Fruit fly (Drosophila melanogaster): Measurements from ENCODE around the gene Etfb.

Gene Etfb

DNA sequence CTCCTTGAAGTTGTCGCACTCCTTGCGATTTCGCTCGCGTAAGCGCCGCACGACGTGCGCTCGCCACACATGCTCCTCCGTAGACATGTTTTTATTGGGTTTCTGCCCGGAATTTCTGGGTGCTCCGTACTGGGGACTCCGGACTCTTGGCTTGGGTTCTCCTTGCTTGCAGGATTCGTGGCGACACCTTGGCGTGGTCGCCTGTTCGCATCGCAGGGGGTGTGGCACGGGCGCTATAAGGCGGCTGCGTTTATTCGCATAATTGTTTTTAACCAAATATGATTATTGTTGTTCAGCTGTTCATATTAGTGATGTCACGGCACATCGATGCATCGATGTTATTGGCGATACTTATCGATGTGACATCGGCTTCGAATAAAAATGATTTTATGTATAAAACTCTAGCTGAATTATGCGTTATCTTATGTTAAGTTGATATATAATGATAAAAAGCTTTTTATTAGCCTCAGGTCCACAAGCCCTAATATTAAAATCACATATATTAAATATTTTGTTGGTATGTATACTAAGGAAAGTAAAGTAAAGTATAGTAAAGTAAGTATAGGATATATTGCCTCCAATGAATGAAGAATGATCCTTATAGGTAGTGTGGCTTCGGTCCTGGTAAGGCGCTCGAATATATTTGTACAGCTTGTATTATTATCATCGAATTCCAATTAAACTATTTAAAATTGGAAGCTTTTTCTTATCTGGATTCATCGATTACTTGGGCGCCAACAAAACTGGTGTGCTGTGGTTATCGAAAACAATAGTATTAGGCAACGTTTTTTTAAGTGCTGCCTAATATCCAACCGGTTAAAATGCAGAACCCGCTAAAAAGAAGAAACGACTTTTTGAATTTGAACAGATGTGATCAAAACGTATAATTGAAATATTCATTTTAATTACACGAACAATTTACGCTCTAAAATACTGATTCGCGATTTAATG is 32.3 kb upstream of the Etfb start, which contains the start of gene Atg16:
Gene Atg16, minus strand, starts transcription at position 343 of the 951 bp plus-strand sequence.
- TF ChIP-seq esn (GFP tag; optimal IDR thresholded peaks at IDR 0.05), result peak; percentile 16
- peak; percentile 30 for TF ChIP-seq CG1621 (tag; optimal IDR thresholded peaks at IDR 0.05)
- peak; percentile 1 for TF ChIP-seq Sox14 (GFP tag; optimal IDR thresholded peaks at IDR 0.05)
- peak; percentile 1 for TF ChIP-seq CG10631 (GFP tag; optimal IDR thresholded peaks at IDR 0.05)
- no peak for TF ChIP-seq topi (GFP tag; optimal IDR thresholded peaks at IDR 0.05)

DNA sequence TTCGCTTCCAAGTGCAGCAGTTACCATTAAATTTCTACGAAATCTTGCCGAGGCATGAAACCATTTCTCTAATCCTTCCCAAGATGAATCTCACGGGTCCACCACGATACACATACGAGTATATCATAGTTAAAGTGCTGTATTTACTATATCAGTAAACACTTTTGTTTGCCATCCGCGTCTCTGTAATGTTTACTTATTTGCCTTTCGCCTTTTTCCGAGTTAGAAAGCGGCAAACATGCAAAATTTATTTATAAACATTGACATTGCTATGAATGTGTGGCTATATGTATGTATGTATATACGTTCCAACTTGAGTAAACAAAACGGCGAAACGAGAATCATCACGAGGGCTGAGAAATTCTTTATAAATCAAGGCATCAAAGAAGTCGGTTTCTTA is 28.2 kb upstream of the Etfb start:
- no peak for TF ChIP-seq Eip75B (GFP tag; optimal IDR thresholded peaks at IDR 0.05)
- TF ChIP-seq Eip78C (GFP tag), result peak; percentile 37
- no peak for TF ChIP-seq svp (GFP tag)
- no peak for TF ChIP-seq lz (GFP tag; optimal IDR thresholded peaks at IDR 0.05)
- TF ChIP-seq dsx (GFP tag; optimal IDR thresholded peaks at IDR 0.05; ENCODE audit: poor library complexity, severe bottlenecking), result no peak
- TF ChIP-seq Hr38 (GFP tag; optimal IDR thresholded peaks at IDR 0.05), result no peak
- TF ChIP-seq Sox14 (GFP tag; optimal IDR thresholded peaks at IDR 0.05), result no peak
- TF ChIP-seq Gug (GFP tag; IDR thresholded peaks at IDR 0.05), result no peak
- TF ChIP-seq CG8632 (GFP tag; optimal IDR thresholded peaks at IDR 0.05), result no peak
- TF ChIP-seq CG7368 (GFP tag; optimal IDR thresholded peaks at IDR 0.05), result no peak
- TF ChIP-seq CG6163 (GFP tag; IDR thresholded peaks at IDR 0.05), result no peak
- TF ChIP-seq fkh (GFP tag; optimal IDR thresholded peaks at IDR 0.05), result peak; percentile 84

DNA sequence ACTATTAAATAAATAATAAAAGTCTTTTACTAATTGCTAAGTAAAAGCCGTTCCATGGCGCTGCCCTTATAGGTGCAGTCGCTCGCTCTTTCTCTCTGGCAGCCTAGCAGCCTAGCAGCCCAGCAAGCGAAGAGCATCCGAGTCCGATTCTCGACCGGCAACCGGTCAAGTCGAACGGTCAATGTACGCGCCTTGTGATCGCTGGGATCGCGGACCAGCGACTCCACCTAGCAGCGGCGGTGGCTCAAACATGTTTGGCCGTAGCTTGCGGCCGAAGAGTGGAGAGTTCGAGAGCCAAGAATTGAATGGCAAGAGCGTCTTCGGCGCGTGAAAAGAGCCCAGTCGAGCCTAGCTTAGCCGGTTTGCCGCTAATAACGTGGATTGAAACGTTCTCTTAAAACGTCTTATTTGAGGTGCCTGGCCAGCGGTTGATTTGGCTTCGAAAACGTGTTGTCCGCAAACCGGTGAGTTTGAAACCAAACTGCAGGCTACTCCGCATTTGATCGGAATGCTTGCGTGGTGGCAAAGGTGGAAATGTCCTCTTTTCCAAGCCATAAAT is 26.6 kb upstream of the Etfb start:
- TF ChIP-seq spab (GFP tag; optimal IDR thresholded peaks at IDR 0.05) (no peak), net (GFP tag; optimal IDR thresholded peaks at IDR 0.05) (no peak), CG8119 (GFP tag; IDR thresholded peaks at IDR 0.05) (peak; percentile 29; the same call in 1 of the 3 replicates), CG8632 (GFP tag; optimal IDR thresholded peaks at IDR 0.05) (no peak), Eip78C (GFP tag) (peak; percentile 26), lz (GFP tag; optimal IDR thresholded peaks at IDR 0.05) (no peak)

DNA sequence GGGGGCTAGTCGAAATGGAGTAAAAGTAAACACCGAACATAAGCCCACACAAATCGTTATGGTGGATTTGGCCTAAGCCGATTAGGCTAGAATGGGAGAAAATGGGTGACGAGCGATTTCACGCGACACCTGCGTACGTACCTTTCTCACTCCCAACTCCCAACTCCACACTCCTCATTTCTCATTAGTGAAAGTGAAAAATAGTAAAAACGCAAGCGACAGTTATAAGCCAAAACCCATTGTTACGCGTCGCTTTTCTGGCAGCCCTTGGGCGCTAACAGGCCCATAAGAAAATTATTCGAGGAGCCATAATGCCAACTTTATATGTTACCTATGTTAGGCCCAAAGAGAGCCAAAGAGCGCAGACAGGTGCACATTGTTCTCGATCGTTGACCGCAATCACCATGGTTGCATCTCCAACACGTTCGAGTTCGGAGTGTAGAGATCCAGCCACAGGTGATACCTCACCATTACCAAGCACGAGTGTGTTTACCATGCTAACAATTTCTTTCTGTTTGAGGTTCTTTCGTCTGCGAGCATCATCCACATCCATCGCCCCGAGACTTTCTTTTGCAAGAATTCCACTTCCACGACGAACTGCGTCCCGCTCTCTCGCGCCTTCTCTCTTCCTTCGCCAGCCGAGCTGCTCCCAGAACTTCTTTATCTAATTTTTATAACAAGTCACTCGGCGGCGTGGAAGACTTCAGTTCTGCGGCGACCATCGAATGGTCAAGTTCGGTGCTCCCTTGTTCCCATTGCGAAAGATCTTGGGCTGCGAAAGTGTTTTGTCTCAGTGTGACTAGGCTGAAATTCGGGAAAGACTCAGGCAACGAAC is 15.9 kb upstream of the Etfb start, which contains the start of gene neo:
Gene neo, plus strand, starts transcription at position 698 of the 835 bp plus-strand sequence.
- TF ChIP-seq Sox102F (GFP tag; optimal IDR thresholded peaks at IDR 0.05) (no peak), cyc (GFP tag; optimal IDR thresholded peaks at IDR 0.05) (no peak), Eip78C (GFP tag) (no peak), CG15336 (GFP tag; IDR thresholded peaks at IDR 0.05) (no peak), eg (GFP tag; IDR thresholded peaks at IDR 0.05) (peak; percentile 31; the same call in 1 of the 3 replicates), CG1621 (tag; optimal IDR thresholded peaks at IDR 0.05) (no peak), Hr39 (GFP tag; optimal IDR thresholded peaks at IDR 0.05) (no peak), CG3032 (tag; optimal IDR thresholded peaks at IDR 0.05) (no peak), spab (GFP tag; optimal IDR thresholded peaks at IDR 0.05) (no peak), CG8632 (GFP tag; optimal IDR thresholded peaks at IDR 0.05) (no peak), CG3919 (GFP tag; optimal IDR thresholded peaks at IDR 0.05) (no peak), CG6854 (GFP tag; optimal IDR thresholded peaks at IDR 0.05) (peak; percentile 70), fd85E (GFP tag; optimal IDR thresholded peaks at IDR 0.05) (no peak), Ets96B (tag; optimal IDR thresholded peaks at IDR 0.05) (no peak), CG6276 (GFP tag; optimal IDR thresholded peaks at IDR 0.05) (no peak), CG7368 (GFP tag; optimal IDR thresholded peaks at IDR 0.05) (no peak), dac (GFP tag; optimal IDR thresholded peaks at IDR 0.05) (no peak), Met (GFP tag; optimal IDR thresholded peaks at IDR 0.05) (no peak), CG6163 (GFP tag; IDR thresholded peaks at IDR 0.05) (0 out of 3 replicates have a peak, but pooled peaks have one; percentile 15), CG8119 (GFP tag; IDR thresholded peaks at IDR 0.05) (no peak)
